Fruit fly (Drosophila melanogaster): ENCODE measurements around the gene CG42331.

Gene CG42331

dm6 chr3R:24787734-24788133 is 15.8 kb downstream of the CG42331 start, which contains the start of gene Ets96B:
Gene Ets96B, plus strand, starts transcription at chr3R:24788054.
- TF ChIP-seq CkIIα-i1 (GFP tag; IDR thresholded peaks at IDR 0.05) (no peak), Nf-YC (tag; optimal IDR thresholded peaks at IDR 0.05) (peak; percentile 93), Nf-YB (GFP tag; optimal IDR thresholded peaks at IDR 0.05) (peak; percentile 94)

- TF ChIP-seq Blimp-1 (GFP tag; optimal IDR thresholded peaks at IDR 0.05) (peak; percentile 60), row (GFP tag; IDR thresholded peaks at IDR 0.05) (no peak)
Observed at dm6 chr3R:24790036-24790435, 18.1 kb downstream of the CG42331 start, which contains the start of gene CG13634. Gene CG13634, minus strand, starts transcription at chr3R:24790136.

- no peak for TF ChIP-seq pan (optimal IDR thresholded peaks at IDR 0.05)
- TF ChIP-seq pan (GFP tag; optimal IDR thresholded peaks at IDR 0.05 in 1 of 2, IDR thresholded peaks at IDR 0.05 in 1 of 2), result peak in 1 of 2 experiments; percentile 32
- no peak for TF ChIP-seq CG1602 (GFP tag; optimal IDR thresholded peaks at IDR 0.05)
- peak; percentile 27 for TF ChIP-seq phol (tag; optimal IDR thresholded peaks at IDR 0.05)
- peak; percentile 68 for TF ChIP-seq PHDP (tag; optimal IDR thresholded peaks at IDR 0.05)
- peak; percentile 64 for TF ChIP-seq sd (tag; optimal IDR thresholded peaks at IDR 0.05)
- no peak for TF ChIP-seq ab (GFP tag; optimal IDR thresholded peaks at IDR 0.05)
- no peak for TF ChIP-seq CG7928 (GFP tag; optimal IDR thresholded peaks at IDR 0.05)
- TF ChIP-seq CG1647 (GFP tag; optimal IDR thresholded peaks at IDR 0.05), result no peak
- TF ChIP-seq HLH3B (GFP tag; IDR thresholded peaks at IDR 0.05), result peak; percentile 39; the same call in 1 of the 2 replicates
- TF ChIP-seq kah (GFP tag; optimal IDR thresholded peaks at IDR 0.05), result peak; percentile 1
- TF ChIP-seq prd (optimal IDR thresholded peaks at IDR 0.05), result no peak
- no peak for TF ChIP-seq prd (GFP tag; IDR thresholded peaks at IDR 0.05)
- TF ChIP-seq ash1 (GFP tag; optimal IDR thresholded peaks at IDR 0.05), result no peak
- TF ChIP-seq CG10147 (GFP tag; optimal IDR thresholded peaks at IDR 0.05), result peak; percentile 19
- 0 out of 2 replicates have a peak, but pooled peaks have one; percentile 21 for TF ChIP-seq Ptx1 (GFP tag; IDR thresholded peaks at IDR 0.05)
- no peak for TF ChIP-seq mirr (GFP tag; optimal IDR thresholded peaks at IDR 0.05)
- TF ChIP-seq sens (GFP tag), result no peak
- TF ChIP-seq CG6689 (GFP tag; IDR thresholded peaks at IDR 0.05), result peak; percentile 28; the same call in 1 of the 2 replicates
- TF ChIP-seq stc (GFP tag; IDR thresholded peaks at IDR 0.05), result peak; percentile 31; the same call in 1 of the 2 replicates
- peak; percentile 57 for TF ChIP-seq CG2712 (tag; optimal IDR thresholded peaks at IDR 0.05)
- no peak for TF ChIP-seq CG2889 (GFP tag; IDR thresholded peaks at IDR 0.05)
- TF ChIP-seq nmo (GFP tag; optimal IDR thresholded peaks at IDR 0.05), result peak; percentile 20
- TF ChIP-seq Nf-YB (GFP tag; optimal IDR thresholded peaks at IDR 0.05), result peak; percentile 11
- TF ChIP-seq CG15514 (GFP tag; optimal IDR thresholded peaks at IDR 0.05), result peak; percentile 12
- TF ChIP-seq salm (tag; optimal IDR thresholded peaks at IDR 0.05), result peak; percentile 53
- TF ChIP-seq Dref (GFP tag; IDR thresholded peaks at IDR 0.05), result no peak
- TF ChIP-seq CG10654 (GFP tag; optimal IDR thresholded peaks at IDR 0.05), result no peak
- peak; percentile 29 for TF ChIP-seq CG10267 (tag; optimal IDR thresholded peaks at IDR 0.05)
- TF ChIP-seq NFAT (GFP tag; IDR thresholded peaks at IDR 0.05), result no peak
- TF ChIP-seq run (tag; optimal IDR thresholded peaks at IDR 0.05), result peak; percentile 30
- no peak for TF ChIP-seq hkb (optimal IDR thresholded peaks at IDR 0.05)
- TF ChIP-seq hkb (GFP tag; IDR thresholded peaks at IDR 0.05), result peak; percentile 15; the same call in 1 of the 2 replicates
- peak; percentile 5 for TF ChIP-seq Fer1 (GFP tag; optimal IDR thresholded peaks at IDR 0.05)
- TF ChIP-seq sug (tag; optimal IDR thresholded peaks at IDR 0.05), result peak; percentile 4
- peak; percentile 3 for TF ChIP-seq CG9817 (tag; optimal IDR thresholded peaks at IDR 0.05)
- TF ChIP-seq dimm (GFP tag; IDR thresholded peaks at IDR 0.05), result no peak
- no peak for TF ChIP-seq CG3163 (GFP tag; optimal IDR thresholded peaks at IDR 0.05)
- peak; percentile 57 for TF ChIP-seq Nf-YC (tag; optimal IDR thresholded peaks at IDR 0.05)
- peak in 1 of 2 experiments; percentile 39 for TF ChIP-seq Eip74EF (GFP tag; optimal IDR thresholded peaks at IDR 0.05)
- TF ChIP-seq CG9437 (GFP tag; optimal IDR thresholded peaks at IDR 0.05), result peak; percentile 48
- peak; percentile 33 for TF ChIP-seq CG3281 (GFP tag; optimal IDR thresholded peaks at IDR 0.05)
- TF ChIP-seq CG17361 (GFP tag; IDR thresholded peaks at IDR 0.05), result no peak; the same call in 2 of the 3 replicates
- TF ChIP-seq CG13296 (GFP tag; optimal IDR thresholded peaks at IDR 0.05), result peak; percentile 52
Observed at dm6 chr3R:24798595-24798994, 26.6 kb downstream of the CG42331 start.
